Fruit fly (Drosophila melanogaster) S2 (cell line): ENCODE measurements around the gene Dd.

Experiments used
- CG8478 ChIP-seq: fragments of >200 bp; optimal IDR thresholded peaks from 2 replicates; lab custom pipeline; 2018
- CTCF ChIP-seq, 2 experiments: fragments of >200 bp; optimal IDR thresholded peaks; 2 replicates each; lab custom pipeline; 2018

Dd gene

DNA sequence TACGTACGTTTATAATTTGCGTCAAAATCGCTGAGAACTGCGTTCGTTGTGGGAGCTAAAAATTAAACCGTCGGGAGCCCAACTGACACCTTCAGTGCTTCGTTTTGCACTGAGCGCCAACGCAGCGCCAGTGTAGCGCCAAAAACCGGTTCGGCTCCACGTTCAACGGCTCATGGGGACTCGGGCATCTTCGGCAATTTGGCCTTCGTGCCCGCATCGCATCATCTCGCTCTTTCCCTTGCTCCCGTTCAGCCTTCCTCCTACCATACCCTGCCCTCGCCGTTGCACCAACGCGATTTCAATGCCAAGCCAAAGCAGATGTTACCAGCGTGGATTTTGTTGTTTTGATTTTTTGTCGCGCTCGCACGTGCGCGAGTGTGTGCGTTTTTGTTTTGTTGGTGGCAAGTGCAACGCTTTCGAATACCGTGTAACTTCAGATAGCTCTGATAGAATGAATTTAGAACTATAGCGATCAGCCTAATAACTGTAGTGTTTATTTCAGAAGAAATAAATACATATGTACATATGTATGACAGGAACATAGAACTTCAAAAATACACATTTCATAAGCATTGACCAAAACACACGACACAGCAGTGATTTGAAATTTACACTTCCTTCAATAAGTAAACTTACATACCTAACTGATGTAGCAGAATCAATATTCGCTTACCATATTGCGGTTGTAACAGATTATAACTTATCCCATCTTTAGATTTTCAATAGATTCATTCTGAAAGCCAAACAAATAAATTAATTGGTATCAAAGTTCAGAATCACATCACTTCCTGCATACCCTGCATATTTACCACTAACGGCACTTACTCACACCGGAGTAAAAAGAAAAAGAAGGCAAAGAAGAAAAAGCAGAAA is 42.5 kb downstream of the Dd start, which contains the start of gene Mnr:
Gene Mnr, minus strand, starts transcription at position 133 of the 873 bp plus-strand sequence.
- TF ChIP-seq CTCF (optimal IDR thresholded peaks at IDR 0.05; lab: Kevin White, UChicago), result no peak
- peak; percentile 23 for TF ChIP-seq CG8478 (lab: Kevin White, UChicago)

dm6 chrX:21280629-21281028 is 43.2 kb downstream of the Dd start:
- TF ChIP-seq CTCF (optimal IDR thresholded peaks at IDR 0.05; lab: Kevin White, UChicago) (no peak), CG8478 (lab: Kevin White, UChicago) (no peak)

DNA sequence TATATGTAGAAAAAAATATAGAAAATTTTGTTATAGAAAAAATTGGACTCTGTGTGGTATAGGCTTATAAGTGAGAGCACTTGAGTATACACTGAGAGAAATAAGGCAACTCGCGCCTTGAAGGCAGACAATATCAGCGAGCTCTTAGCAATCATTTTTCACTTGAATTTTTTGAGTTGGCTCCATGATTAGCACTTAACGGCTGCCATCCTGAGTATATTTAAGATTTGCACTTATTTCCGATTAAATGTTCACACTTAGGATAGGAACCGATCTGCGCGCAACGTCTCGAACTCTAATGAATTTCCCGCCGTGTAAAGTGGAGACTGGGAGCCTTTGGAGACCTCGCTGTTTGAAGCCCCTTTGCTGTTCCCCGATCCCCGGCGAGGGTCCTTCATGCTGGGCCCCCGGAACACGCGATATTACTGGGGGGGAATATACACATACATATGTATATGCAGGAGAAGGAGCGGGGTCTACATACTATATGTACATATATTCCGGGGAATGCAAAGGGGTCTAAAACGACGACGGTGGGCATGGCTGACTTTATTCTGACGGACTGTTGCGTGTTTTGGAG is 44.4 kb downstream of the Dd start:
- TF ChIP-seq CG8478 (lab: Kevin White, UChicago) (no peak), CTCF (optimal IDR thresholded peaks at IDR 0.05; lab: Kevin White, UChicago) (no peak)

- TF ChIP-seq CTCF (optimal IDR thresholded peaks at IDR 0.05; lab: Kevin White, UChicago) (no peak), CG8478 (lab: Kevin White, UChicago) (no peak)
Observed at dm6 chrX:21276494-21276893, 47.3 kb downstream of the Dd start.
